Fruit fly (Drosophila melanogaster) whole organism, pupa: ENCODE measurements around the gene CG4953.

Experiments
- CG12605 ChIP-seq: fragments of 200-800 bp; sonication (Bioruptor generic); IDR thresholded peaks from 2 replicates; pipeline ENCODE4 v1.3.6; 2022; ENCODE audit warnings: missing biosample characterization, missing genetic modification characterization
- CG14655 ChIP-seq: fragments of 200-800 bp; sonication (Bioruptor generic); optimal IDR thresholded peaks from 3 replicates; lab custom pipeline; 2017; ENCODE audit warnings: mild to moderate bottlenecking, missing biosample characterization, missing genetic modification reagents, missing genetic modification characterization
- CG17806 ChIP-seq: fragments of 200-800 bp; sonication (Bioruptor generic); optimal IDR thresholded peaks from 2 replicates; lab custom pipeline; 2018; ENCODE audit warnings: missing biosample characterization, mild to moderate bottlenecking, missing genetic modification characterization, moderate library complexity
- CG32121 ChIP-seq: fragments of 200-800 bp; sonication (Bioruptor generic); IDR thresholded peaks from 2 replicates; pipeline ENCODE4 v1.3.6; 2022; ENCODE audit warnings: missing biosample characterization, missing genetic modification characterization
- CG4496 ChIP-seq: fragments of 200-800 bp; sonication (Bioruptor generic); IDR thresholded peaks from 3 replicates; pipeline ENCODE4 v1.3.6; 2022; ENCODE audit warnings: missing biosample characterization, missing genetic modification characterization
- CG8159 ChIP-seq: fragments of 200-800 bp; sonication (Bioruptor generic); optimal IDR thresholded peaks from 3 replicates; lab custom pipeline; 2018; ENCODE audit warnings: missing biosample characterization, mild to moderate bottlenecking, missing genetic modification characterization, moderate library complexity
- D1 ChIP-seq: fragments of 200-800 bp; sonication (Bioruptor generic); optimal IDR thresholded peaks from 2 replicates; lab custom pipeline; 2018; ENCODE audit warnings: missing biosample characterization, mild to moderate bottlenecking, missing genetic modification characterization, moderate library complexity
- Pif1A ChIP-seq: fragments of 200-800 bp; sonication (Bioruptor generic); optimal IDR thresholded peaks from 3 replicates; lab custom pipeline; 2016; ENCODE audit warnings: missing biosample characterization, missing genetic modification characterization
- Pif1B ChIP-seq: fragments of 200-800 bp; sonication (Bioruptor generic); optimal IDR thresholded peaks from 3 replicates; lab custom pipeline; 2016; ENCODE audit warnings: missing biosample characterization, missing genetic modification characterization
- fd96Ca ChIP-seq: fragments of 200-800 bp; sonication (Bioruptor generic); IDR thresholded peaks from 3 replicates; pipeline ENCODE4 v1.3.6; 2022; ENCODE audit warnings: missing biosample characterization, missing genetic modification characterization

DNA sequence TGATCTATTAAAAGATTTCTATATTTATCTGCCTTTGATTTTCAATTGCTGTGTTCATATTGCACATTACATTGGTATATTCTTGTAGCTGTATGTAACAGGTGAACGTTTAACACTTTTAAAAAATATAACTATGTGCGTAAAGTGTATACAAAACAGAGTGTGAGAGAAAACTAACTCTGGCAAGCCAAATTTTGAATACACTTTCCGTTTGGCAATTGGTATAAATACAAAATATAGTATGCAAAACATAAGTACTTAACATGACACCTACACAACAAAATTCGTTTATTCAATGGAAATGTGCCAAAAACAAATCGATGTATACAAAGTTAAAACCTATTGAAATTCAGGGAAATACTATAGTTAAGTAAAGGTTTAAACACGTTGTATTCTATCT is 33.7 kb upstream of the CG4953 start:
- TF ChIP-seq fd96Ca (no peak), Pif1B (no peak), CG12605 (no peak), CG32121 (GFP tag; lab: Robert Waterston, UW) (no peak), CG17806 (tag; lab: Kevin White, UChicago) (no peak), CG4496 (no peak), Pif1A (GFP tag; lab: Kevin White, UChicago) (no peak), D1 (no peak), CG8159 (tag; lab: Kevin White, UChicago) (no peak), CG14655 (no peak)
